Worm (Caenorhabditis elegans) whole organism, L4 larva: ENCODE results near the gene pot-3.

Experiments used
- R02D3.7 ChIP-seq: fragments of 150-350 bp; sonication (generic microtip); optimal IDR thresholded peaks from 3 replicates; lab custom pipeline; 2014; ENCODE audit warnings: missing biosample characterization, missing genetic modification characterization
- ZK337.2 ChIP-seq: fragments of 200-800 bp; sonication (Bioruptor generic); IDR thresholded peaks from 2 replicates; pipeline ENCODE4 v1.3.6; 2022; ENCODE audit warnings: missing genetic modification reagents, missing genetic modification characterization, missing compliant biosample characterization
- ZK546.5 ChIP-seq, 2 experiments: sonication (generic microtip); optimal IDR thresholded peaks; 2 replicates each; lab custom pipeline; 2017; ENCODE audit warnings: missing biosample characterization in 2 of 2, missing genetic modification characterization in 2 of 2
- aha-1 ChIP-seq: fragments of 150-350 bp; peaks from one replicate; lab custom pipeline; 2014; ENCODE audit warnings: missing biosample characterization, missing genetic modification characterization
- aly-2 ChIP-seq: sonication (generic microtip); optimal IDR thresholded peaks from 2 replicates; lab custom pipeline; 2018; ENCODE audit warnings: missing biosample characterization, missing genetic modification characterization
- cey-2 ChIP-seq: sonication (generic microtip); optimal IDR thresholded peaks from 3 replicates; lab custom pipeline; 2017; ENCODE audit warnings: missing genetic modification characterization, mild to moderate bottlenecking, missing compliant biosample characterization, antibody characterized with exemption, borderline replicate concordance; ENCODE audit not compliant: insufficient read depth
- egl-27 ChIP-seq: sonication (generic microtip); optimal IDR thresholded peaks from 3 replicates; lab custom pipeline; 2017; ENCODE audit warnings: missing biosample characterization, missing genetic modification reagents, missing genetic modification characterization
- lin-13 ChIP-seq: fragments of 150-350 bp; optimal IDR thresholded peaks from 2 replicates; lab custom pipeline; 2014; ENCODE audit warnings: missing biosample characterization, missing genetic modification reagents, missing genetic modification characterization
- nhr-11 ChIP-seq: fragments of 150-350 bp; optimal IDR thresholded peaks from 2 replicates; lab custom pipeline; 2014; ENCODE audit warnings: missing biosample characterization, missing genetic modification characterization
- nhr-77 ChIP-seq: fragments of 150-350 bp; optimal IDR thresholded peaks from 2 replicates; lab custom pipeline; 2014; ENCODE audit warnings: missing biosample characterization, missing genetic modification characterization
- snpc-4 ChIP-seq: fragments of 150-350 bp; optimal IDR thresholded peaks from 2 replicates; lab custom pipeline; 2014; ENCODE audit warnings: missing biosample characterization, missing genetic modification characterization
- zag-1 ChIP-seq: fragments of 150-350 bp; optimal IDR thresholded peaks from 2 replicates; lab custom pipeline; 2014; ENCODE audit warnings: missing biosample characterization, missing genetic modification characterization
- ztf-11 ChIP-seq: fragments of 150-350 bp; optimal IDR thresholded peaks from 2 replicates; lab custom pipeline; 2014; ENCODE audit warnings: missing biosample characterization, missing genetic modification characterization

DNA sequence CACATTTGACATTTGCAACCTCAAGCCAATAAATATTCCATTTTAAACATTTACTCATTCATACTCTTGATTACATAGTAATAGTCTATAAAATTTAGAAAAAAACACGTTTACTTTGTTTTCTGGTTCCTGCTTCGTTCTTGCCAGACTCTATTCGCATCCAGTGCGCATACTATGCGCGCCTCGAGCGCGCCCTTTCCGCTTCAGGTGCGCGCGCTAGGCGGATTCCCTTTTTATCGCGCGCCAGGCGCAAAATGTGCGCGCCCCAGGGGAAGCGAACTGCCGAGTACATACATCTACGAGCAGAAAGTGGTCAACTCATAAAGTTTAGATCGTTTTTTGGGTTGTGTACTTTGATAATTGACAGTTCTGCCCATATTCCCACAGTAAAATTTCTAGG is 38.6 kb upstream of the pot-3 start:
- TF ChIP-seq ZK546.5 (tag; optimal IDR thresholded peaks at IDR 0.05; lab: Kevin White, UChicago) (no peak), snpc-4 (tag; lab: Kevin White, UChicago) (no peak), aha-1 (tag; lab: Kevin White, UChicago) (no peak), lin-13 (GFP tag; lab: Kevin White, UChicago) (no peak), zag-1 (tag; lab: Kevin White, UChicago) (no peak), ztf-11 (tag; lab: Kevin White, UChicago) (no peak), cey-2 (no peak), aly-2 (no peak), nhr-11 (tag; lab: Kevin White, UChicago) (no peak), ZK337.2 (GFP tag; lab: Robert Waterston, UW) (no peak), egl-27 (tag; lab: Kevin White, UChicago) (no peak), R02D3.7 (no peak), nhr-77 (tag; lab: Kevin White, UChicago) (no peak)
